Worm (Caenorhabditis elegans) whole organism, L4/young adult: Measurements from ENCODE around the gene F32F2.4.

Source experiments
- W03F9.2 ChIP-seq: fragments of 150-350 bp; optimal IDR thresholded peaks from 2 replicates; lab custom pipeline; 2014; ENCODE audit warnings: missing biosample characterization, missing genetic modification characterization
- him-1 ChIP-seq: sonication (generic microtip); optimal IDR thresholded peaks from 2 replicates; lab custom pipeline; 2016; ENCODE audit warnings: missing genotype, missing genetic modification reagents, missing genetic modification characterization, missing compliant biosample characterization

DNA sequence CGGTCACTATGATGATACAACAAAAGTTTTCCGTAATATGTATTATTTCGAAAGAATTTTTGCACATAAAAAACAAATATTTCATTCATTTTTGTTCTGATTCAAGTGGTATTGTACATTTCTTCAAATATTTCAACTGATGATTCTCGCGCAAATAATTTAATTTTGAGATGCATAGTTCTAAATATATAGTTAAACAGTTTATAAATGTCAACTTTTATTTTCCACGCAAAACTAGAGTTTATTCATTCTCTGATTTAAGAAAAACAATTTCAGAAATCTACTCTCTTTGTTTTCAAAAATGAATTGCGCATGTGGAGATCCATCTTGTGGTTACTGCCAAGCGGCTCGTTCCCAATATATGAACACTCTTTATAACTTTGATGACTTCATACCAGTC lies 11.8 kb upstream of the F32F2.4 start, which contains the start of gene zip-5:
- TF ChIP-seq W03F9.2 (tag; lab: Kevin White, UChicago) (no peak), him-1 (tag; lab: Kevin White, UChicago) (no peak)
